Worm (Caenorhabditis elegans): ENCODE measurements around the gene hsp-12.6.

DNA sequence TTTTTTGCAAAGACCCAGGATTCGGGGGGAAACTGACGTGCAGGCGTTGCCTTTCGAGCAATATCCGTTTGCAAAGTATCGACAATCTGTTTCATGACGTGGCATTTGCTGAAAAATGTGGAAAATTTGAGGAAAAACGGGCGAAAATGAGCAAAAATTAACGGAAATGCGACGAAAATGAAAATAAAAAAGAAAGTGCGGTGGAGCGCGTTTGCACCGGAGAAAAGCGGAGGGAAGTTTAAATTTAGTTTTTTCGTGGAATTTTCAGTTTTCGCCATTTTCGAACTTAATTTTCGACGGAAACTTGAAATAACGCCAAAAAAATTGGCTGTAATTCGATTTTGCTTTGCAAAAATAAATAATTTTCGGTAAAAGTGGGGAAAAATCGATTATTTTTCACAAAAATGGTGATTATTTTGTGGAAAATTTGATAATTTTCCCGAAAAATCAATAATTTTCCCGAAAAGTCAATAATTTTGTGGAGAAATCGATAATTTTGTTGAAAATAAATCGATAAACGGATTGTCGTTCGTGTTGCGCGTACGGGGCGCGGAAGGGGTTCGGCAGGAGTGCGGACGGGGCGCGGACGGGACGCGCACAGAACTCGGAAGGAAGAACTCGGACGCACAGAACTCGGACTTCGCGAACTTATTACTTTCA is 43.1 kb downstream of the hsp-12.6 start:
- TF ChIP-seq unc-130 (GFP tag; optimal IDR thresholded peaks at IDR 0.05) (no peak), rec-8 (tag; optimal IDR thresholded peaks at IDR 0.05) (no peak), mxl-1 (tag; optimal IDR thresholded peaks at IDR 0.05) (no peak), lag-1 (GFP tag; IDR thresholded peaks at IDR 0.05) (no peak), tbp1 (GFP tag; optimal IDR thresholded peaks at IDR 0.05) (no peak)

Measured in whole organism, young adult.